Fruit fly (Drosophila melanogaster): ENCODE results near the gene Ir10a.

DNA sequence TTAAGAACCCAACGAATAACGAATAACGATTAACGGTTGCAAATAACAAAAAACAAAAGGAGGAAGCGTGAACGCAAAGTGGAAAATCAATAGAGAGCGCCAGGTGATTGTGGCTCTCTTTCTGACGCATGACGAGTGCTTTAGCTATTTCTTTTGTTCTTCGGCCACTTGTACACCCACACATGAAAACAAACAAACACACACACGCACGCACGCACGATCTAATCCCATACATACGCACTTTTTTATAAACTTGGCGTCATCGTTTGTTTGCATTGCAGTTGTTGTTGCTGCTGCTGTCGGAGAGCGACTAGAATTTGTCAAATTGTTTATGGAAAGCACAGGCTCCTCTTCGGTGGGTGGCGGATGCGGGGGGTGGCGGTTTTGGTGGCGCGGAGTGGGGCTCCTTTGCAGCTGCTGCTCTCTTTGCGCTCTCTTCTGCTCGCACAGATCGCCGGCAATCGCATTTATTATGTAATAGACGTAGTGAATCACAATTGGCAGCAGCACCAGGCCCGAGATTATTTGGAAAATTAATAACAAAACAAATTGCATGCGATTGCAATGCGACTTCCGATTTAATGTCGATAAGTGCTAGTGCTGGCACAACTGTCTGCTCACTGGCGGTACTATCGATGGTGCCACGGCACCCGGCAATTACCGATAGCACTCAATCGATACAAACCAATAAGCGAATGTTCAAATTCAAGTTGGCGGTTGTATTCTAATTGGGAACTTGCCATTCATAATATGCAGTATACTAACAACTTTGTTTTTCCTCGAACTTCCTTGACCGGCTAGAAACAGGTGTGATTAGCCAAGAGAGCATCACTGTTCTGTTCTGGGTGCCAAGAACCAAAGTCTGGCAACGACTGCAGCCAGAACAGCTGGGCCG lies 28.2 kb upstream of the Ir10a start:
- TF ChIP-seq CG8478 (optimal IDR thresholded peaks at IDR 0.05) (no peak), CTCF (optimal IDR thresholded peaks at IDR 0.05) (peak in 1 of 2 experiments; percentile 34)

All from S2 (cell line).